Fruit fly (Drosophila melanogaster) whole organism, wandering third instar larva: ENCODE measurements around the gene lds.
A peak's percentile ranks its signal among the peaks of the same experiment; 100 is the strongest.

ENCODE experiments used
- Abd-B ChIP-seq: fragments of >200 bp; optimal IDR thresholded peaks from 2 replicates; lab custom pipeline; 2017; ENCODE audit warnings: missing biosample characterization, missing genetic modification characterization
- CG32264 ChIP-seq: fragments of 200-800 bp; sonication (Bioruptor generic); optimal IDR thresholded peaks from 2 replicates; lab custom pipeline; 2016; ENCODE audit warnings: missing biosample characterization, missing genetic modification characterization
- CG9705 ChIP-seq: fragments of 200-800 bp; sonication (Bioruptor generic); optimal IDR thresholded peaks from 2 replicates; lab custom pipeline; 2018; ENCODE audit warnings: missing biosample characterization, mild to moderate bottlenecking, missing genetic modification characterization
- CrebA ChIP-seq: fragments of 200-800 bp; sonication (Bioruptor generic); optimal IDR thresholded peaks from 2 replicates; lab custom pipeline; 2016; ENCODE audit warnings: missing biosample characterization, mild to moderate bottlenecking, missing genetic modification characterization, borderline replicate concordance
- Dif ChIP-seq: fragments of 200-275, 200-300 bp; sonication (Bioruptor generic); optimal IDR thresholded peaks from 2 replicates; lab custom pipeline; 2018; ENCODE audit warnings: missing biosample characterization, missing genetic modification characterization; ENCODE audit not compliant: partially characterized antibody
- GATAd ChIP-seq: sonication (Bioruptor generic); optimal IDR thresholded peaks from 2 replicates; lab custom pipeline; 2016; ENCODE audit warnings: missing biosample characterization, missing genetic modification characterization
- HLH106 ChIP-seq: fragments of 200-800 bp; optimal IDR thresholded peaks from 3 replicates; lab custom pipeline; 2019; ENCODE audit warnings: missing biosample characterization, mild to moderate bottlenecking, missing genetic modification characterization, moderate library complexity
- Hnf4 ChIP-seq: fragments of 200-800 bp; sonication (Bioruptor generic); optimal IDR thresholded peaks from 2 replicates; lab custom pipeline; 2016; ENCODE audit warnings: missing biosample characterization, mild to moderate bottlenecking, missing genetic modification characterization
- Hr78 ChIP-seq: fragments of >200 bp; optimal IDR thresholded peaks from 2 replicates; lab custom pipeline; 2017; ENCODE audit warnings: missing biosample characterization, missing genetic modification characterization
- Hr83 ChIP-seq: fragments of 200-300 bp; sonication (Bioruptor generic); optimal IDR thresholded peaks from 2 replicates; lab custom pipeline; 2016; ENCODE audit warnings: missing biosample characterization, mild to moderate bottlenecking, missing genetic modification characterization, moderate library complexity; ENCODE audit not compliant: poor library complexity, severe bottlenecking
- Jra ChIP-seq: sonication (Bioruptor generic); optimal IDR thresholded peaks from 2 replicates; lab custom pipeline; 2016; ENCODE audit warnings: missing biosample characterization, missing genetic modification characterization
- Mio ChIP-seq: sonication (Bioruptor generic); optimal IDR thresholded peaks from 2 replicates; lab custom pipeline; 2016; ENCODE audit warnings: missing biosample characterization, missing genetic modification characterization
- Myc ChIP-seq: fragments of >200 bp; optimal IDR thresholded peaks from 2 replicates; lab custom pipeline; 2017
- N ChIP-seq: fragments of >200 bp; optimal IDR thresholded peaks from 2 replicates; lab custom pipeline; 2018; ENCODE audit warnings: missing biosample characterization, missing external identifiers, missing genetic modification characterization
- OdsH ChIP-seq: fragments of 200-800 bp; sonication (Bioruptor generic); optimal IDR thresholded peaks from 2 replicates; lab custom pipeline; 2016; ENCODE audit warnings: missing biosample characterization, mild to moderate bottlenecking, missing genetic modification characterization
- Rel ChIP-seq, 2 experiments: fragments of 200-800 bp; sonication (Bioruptor generic) in 1 of 2; optimal IDR thresholded peaks; 2 replicates in 1 of 2; 3 replicates in 1 of 2; lab custom pipeline; 2016 to 2019; ENCODE audit warnings: mild to moderate bottlenecking in 2 of 2, missing biosample characterization in 2 of 2, missing genetic modification characterization in 2 of 2, moderate library complexity in 1 of 2
- Sp1 ChIP-seq: fragments of 200-800 bp; sonication (Bioruptor generic); optimal IDR thresholded peaks from 3 replicates; lab custom pipeline; 2019; ENCODE audit warnings: missing biosample characterization, mild to moderate bottlenecking, missing genetic modification characterization, moderate library complexity
- Vsx2 ChIP-seq: fragments of 200-300, 225-300 bp; sonication (Bioruptor generic); optimal IDR thresholded peaks from 2 replicates; lab custom pipeline; 2018; ENCODE audit warnings: missing biosample characterization, missing genetic modification characterization; ENCODE audit not compliant: partially characterized antibody
- br ChIP-seq: fragments of 200-800 bp; sonication (Bioruptor generic); optimal IDR thresholded peaks from 2 replicates; lab custom pipeline; 2016; ENCODE audit warnings: missing biosample characterization, missing genetic modification characterization
- brk ChIP-seq: fragments of 200-800 bp; sonication (Bioruptor generic); optimal IDR thresholded peaks from 2 replicates; lab custom pipeline; 2016; ENCODE audit warnings: missing biosample characterization, mild to moderate bottlenecking, missing genetic modification characterization
- dl ChIP-seq, 2 experiments: fragments of 175-275, 200-275 bp in 1 of 2; fragments of 200-275 bp in 1 of 2; sonication (Bioruptor generic); optimal IDR thresholded peaks; lab custom pipeline; 2018; ENCODE audit warnings: mild to moderate bottlenecking in 2 of 2, missing biosample characterization in 2 of 2, missing genetic modification characterization in 2 of 2, moderate library complexity in 2 of 2; ENCODE audit not compliant: partially characterized antibody in 2 of 2, insufficient read depth in 1 of 2
- dmrt93B ChIP-seq: fragments of 200-800 bp; sonication (Bioruptor generic); optimal IDR thresholded peaks from 2 replicates; lab custom pipeline; 2018; ENCODE audit warnings: missing biosample characterization, mild to moderate bottlenecking, missing genetic modification characterization
- dsf ChIP-seq: sonication (Bioruptor generic); optimal IDR thresholded peaks from 2 replicates; lab custom pipeline; 2016; ENCODE audit warnings: missing biosample characterization, missing genetic modification characterization, borderline replicate concordance
- ey ChIP-seq: fragments of 200-800 bp; sonication (Bioruptor generic); optimal IDR thresholded peaks from 2 replicates; lab custom pipeline; 2016; ENCODE audit warnings: missing biosample characterization, missing genetic modification characterization
- foxo ChIP-seq, 2 experiments: fragments of 200-800 bp; sonication (Bioruptor generic); optimal IDR thresholded peaks; 2 replicates in 1 of 2; 3 replicates in 1 of 2; lab custom pipeline; 2016 to 2017; ENCODE audit warnings: missing biosample characterization in 2 of 2, missing genetic modification characterization in 2 of 2
- fru ChIP-seq: fragments of 200-800 bp; sonication (Bioruptor generic); optimal IDR thresholded peaks from 3 replicates; lab custom pipeline; 2016; ENCODE audit warnings: missing biosample characterization, mild to moderate bottlenecking, missing genetic modification characterization
- h ChIP-seq: fragments of 200-800 bp; sonication (Bioruptor generic); optimal IDR thresholded peaks from 3 replicates; lab custom pipeline; 2016; ENCODE audit warnings: missing biosample characterization, mild to moderate bottlenecking, missing genetic modification characterization
- jim ChIP-seq: fragments of 175-275, 200-325 bp; sonication (Bioruptor generic); optimal IDR thresholded peaks from 2 replicates; lab custom pipeline; 2016; ENCODE audit warnings: missing biosample characterization, mild to moderate bottlenecking, missing genetic modification characterization
- lola ChIP-seq: fragments of >200 bp; optimal IDR thresholded peaks from 2 replicates; lab custom pipeline; 2017; ENCODE audit warnings: missing biosample characterization, missing genetic modification characterization
- pan ChIP-seq: fragments of >200 bp; optimal IDR thresholded peaks from 2 replicates; lab custom pipeline; 2017
- psq ChIP-seq: fragments of 200-800 bp; sonication (Bioruptor generic); optimal IDR thresholded peaks from 3 replicates; lab custom pipeline; 2017; ENCODE audit warnings: missing biosample characterization, mild to moderate bottlenecking, missing genetic modification characterization, moderate library complexity
- sv ChIP-seq: fragments of 200-800 bp; sonication (Bioruptor generic); optimal IDR thresholded peaks from 3 replicates; lab custom pipeline; 2016; ENCODE audit warnings: missing biosample characterization, missing genetic modification characterization
- tai ChIP-seq: sonication (Bioruptor generic); optimal IDR thresholded peaks from 2 replicates; lab custom pipeline; 2016; ENCODE audit warnings: missing biosample characterization, missing genetic modification characterization
- usp ChIP-seq: fragments of >200 bp; optimal IDR thresholded peaks from 2 replicates; lab custom pipeline; 2017; ENCODE audit warnings: missing biosample characterization, missing genetic modification characterization
- woc ChIP-seq: sonication (Bioruptor generic); optimal IDR thresholded peaks from 2 replicates; lab custom pipeline; 2016; ENCODE audit warnings: missing biosample characterization, mild to moderate bottlenecking, missing genetic modification characterization

lds gene

dm6 chr3R:7963495-7964132 lies 43.4 kb downstream of the lds start:
- TF ChIP-seq h = no peak
- peak; percentile 57 for TF ChIP-seq CrebA (GFP tag; lab: Kevin White, UChicago)
- TF ChIP-seq foxo (GFP tag; optimal IDR thresholded peaks at IDR 0.05; lab: Kevin White, UChicago) = no peak
- TF ChIP-seq GATAd = no peak
- TF ChIP-seq dl (GFP tag; optimal IDR thresholded peaks at IDR 0.05; lab: Kevin White, UChicago; ENCODE audit: insufficient read depth in 1 of 2, partially characterized antibody in 2 of 2) = peak; percentile 48 to 65
- TF ChIP-seq N (GFP tag; lab: Kevin White, UChicago) = peak; percentile 73
- no peak for TF ChIP-seq dsf
- TF ChIP-seq Dif (GFP tag; lab: Kevin White, UChicago) = peak; percentile 8
- no peak for TF ChIP-seq Rel (GFP tag; optimal IDR thresholded peaks at IDR 0.05; lab: Kevin White, UChicago)
- TF ChIP-seq Rel (tag; optimal IDR thresholded peaks at IDR 0.05; lab: Kevin White, UChicago) = peak; percentile 34
- TF ChIP-seq woc (GFP tag; lab: Kevin White, UChicago) = no peak
- TF ChIP-seq br (GFP tag; lab: Kevin White, UChicago) = no peak
- no peak for TF ChIP-seq fru (GFP tag; lab: Kevin White, UChicago)
- no peak for TF ChIP-seq Mio

DNA sequence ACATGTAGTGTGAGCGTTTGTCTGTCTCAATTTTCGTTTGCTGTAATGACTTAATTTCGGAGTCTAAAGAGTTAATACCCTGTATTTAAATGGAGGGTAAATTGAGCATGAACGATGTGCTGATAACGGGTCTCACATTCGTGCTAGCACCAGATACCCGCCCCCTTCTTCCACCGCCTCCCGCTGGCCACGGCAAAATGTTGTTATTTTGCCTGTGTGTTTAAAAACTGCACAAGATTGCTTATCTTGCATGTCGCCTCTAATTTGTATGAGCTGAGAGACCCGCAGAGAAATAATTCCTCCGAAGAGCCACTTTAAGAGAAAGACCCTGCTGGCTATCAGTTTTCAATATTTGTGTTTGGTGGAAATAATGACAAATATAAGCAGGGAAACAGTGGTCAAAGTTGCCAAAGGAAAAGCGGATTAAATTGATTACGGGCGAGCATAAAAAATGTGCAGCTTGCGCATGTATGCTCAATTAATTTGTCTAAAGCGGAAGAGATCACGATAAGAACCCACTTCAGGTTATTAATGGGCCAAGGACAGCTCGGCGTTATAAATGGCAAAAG lies 44.6 kb downstream of the lds start:
- TF ChIP-seq dmrt93B (no peak), psq (GFP tag; lab: Kevin White, UChicago) (peak; percentile 33), br (GFP tag; lab: Kevin White, UChicago) (peak; percentile 29), Dif (GFP tag; lab: Kevin White, UChicago) (peak; percentile 60), fru (GFP tag; lab: Kevin White, UChicago) (peak; percentile 23), HLH106 (tag; lab: Kevin White, UChicago) (no peak), brk (no peak)

DNA sequence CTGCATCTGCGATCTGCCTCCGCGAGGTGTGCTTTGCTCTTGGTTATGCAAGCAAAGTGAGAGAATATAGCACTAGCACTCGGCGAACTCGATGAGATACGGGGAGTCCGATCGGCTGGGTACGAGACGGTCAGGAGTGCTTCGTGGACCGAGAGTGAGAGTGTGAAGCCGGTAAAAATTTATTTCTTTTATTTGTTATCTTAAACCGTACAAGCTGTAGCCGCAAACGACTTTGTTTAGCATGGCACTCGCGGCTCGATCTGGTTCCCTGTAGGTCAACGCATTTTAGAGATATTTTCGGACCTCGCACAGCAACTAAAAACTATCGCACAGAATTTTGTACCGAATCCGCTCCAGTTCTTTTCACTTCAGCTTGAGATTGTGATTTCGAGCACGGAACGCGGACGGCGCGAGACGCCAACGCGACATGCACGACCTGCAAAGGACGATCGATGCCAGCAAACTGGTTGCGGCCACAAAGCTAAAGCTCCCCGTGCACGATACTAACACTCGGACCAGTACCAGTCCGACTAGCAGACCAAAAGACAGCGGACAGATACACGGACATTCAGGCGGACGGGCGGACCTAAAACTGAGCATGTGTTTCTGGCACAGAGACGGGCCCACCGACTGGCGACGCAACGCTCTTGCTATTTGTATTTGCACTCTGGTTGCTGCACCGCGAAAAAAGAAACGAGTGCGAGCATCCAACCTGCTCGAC lies 46.5 kb downstream of the lds start:
- no peak for TF ChIP-seq N (GFP tag; lab: Kevin White, UChicago)
- no peak for TF ChIP-seq foxo (GFP tag; optimal IDR thresholded peaks at IDR 0.05; lab: Kevin White, UChicago)
- TF ChIP-seq pan = no peak
- TF ChIP-seq GATAd = no peak
- TF ChIP-seq Rel (GFP tag; optimal IDR thresholded peaks at IDR 0.05; lab: Kevin White, UChicago) = no peak
- TF ChIP-seq Rel (tag; optimal IDR thresholded peaks at IDR 0.05; lab: Kevin White, UChicago) = no peak
- peak in 1 of 2 experiments; percentile 13 for TF ChIP-seq dl (GFP tag; optimal IDR thresholded peaks at IDR 0.05; lab: Kevin White, UChicago; ENCODE audit: insufficient read depth in 1 of 2, partially characterized antibody in 2 of 2)
- TF ChIP-seq Dif (GFP tag; lab: Kevin White, UChicago) = peak; percentile 77
- TF ChIP-seq Vsx2 = peak; percentile 62

dm6 chr3R:7967347-7967746 lies 47.1 kb downstream of the lds start, which contains the start of gene dsx:
Gene dsx (minus strand): TSS chr3R:7967408.
- TF ChIP-seq dmrt93B (peak; percentile 40), CG9705 (GFP tag; lab: Kevin White, UChicago) (peak; percentile 31), sv (GFP tag; lab: Kevin White, UChicago) (no peak), psq (GFP tag; lab: Kevin White, UChicago) (peak; percentile 24), woc (GFP tag; lab: Kevin White, UChicago) (peak; percentile 60), pan (no peak), Sp1 (GFP tag; lab: Kevin White, UChicago) (no peak)

DNA sequence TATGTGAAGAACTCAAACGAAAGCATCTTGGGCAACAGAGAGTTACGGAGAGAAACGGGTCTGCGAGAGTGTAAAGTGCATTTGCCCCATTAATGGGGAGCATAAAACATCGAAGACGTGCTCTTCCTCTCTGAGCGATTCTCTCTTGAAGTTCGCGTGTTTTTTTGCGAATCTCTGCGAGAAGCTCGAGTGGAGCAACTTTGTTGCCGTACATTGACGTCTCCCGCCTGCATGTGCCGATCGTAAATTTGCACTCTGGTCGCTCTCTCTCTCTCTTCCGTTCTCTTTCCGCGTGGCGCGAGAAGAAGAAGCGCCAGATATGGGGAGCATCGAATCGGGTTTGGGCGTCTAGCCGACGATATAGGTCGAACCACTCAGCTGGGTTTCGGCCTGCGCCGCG lies 47.6 kb downstream of the lds start:
- peak; percentile 82 for TF ChIP-seq Rel (GFP tag; optimal IDR thresholded peaks at IDR 0.05; lab: Kevin White, UChicago)
- no peak for TF ChIP-seq Rel (tag; optimal IDR thresholded peaks at IDR 0.05; lab: Kevin White, UChicago)
- TF ChIP-seq sv (GFP tag; lab: Kevin White, UChicago) = no peak
- TF ChIP-seq Dif (GFP tag; lab: Kevin White, UChicago) = peak; percentile 93
- TF ChIP-seq jim (GFP tag; lab: Kevin White, UChicago) = no peak
- peak; percentile 16 for TF ChIP-seq Hr83
- TF ChIP-seq dsf = no peak
- TF ChIP-seq Hnf4 = no peak
- no peak for TF ChIP-seq CG32264 (GFP tag; lab: Kevin White, UChicago)
- peak; percentile 52 for TF ChIP-seq Vsx2
- peak in 1 of 2 experiments; percentile 27 for TF ChIP-seq foxo (GFP tag; optimal IDR thresholded peaks at IDR 0.05; lab: Kevin White, UChicago)
- peak; percentile 34 for TF ChIP-seq woc (GFP tag; lab: Kevin White, UChicago)
- TF ChIP-seq CrebA (GFP tag; lab: Kevin White, UChicago) = peak; percentile 87
- no peak for TF ChIP-seq ey
- TF ChIP-seq dl (GFP tag; optimal IDR thresholded peaks at IDR 0.05; lab: Kevin White, UChicago; ENCODE audit: insufficient read depth in 1 of 2, partially characterized antibody in 2 of 2) = peak; percentile 87 to 93
- no peak for TF ChIP-seq Hr78 (GFP tag; lab: Kevin White, UChicago)
- TF ChIP-seq Abd-B (GFP tag; lab: Kevin White, UChicago) = no peak
- TF ChIP-seq usp = no peak
- peak; percentile 5 for TF ChIP-seq h
- TF ChIP-seq tai (GFP tag; lab: Kevin White, UChicago) = no peak
- TF ChIP-seq OdsH = no peak
- no peak for TF ChIP-seq Sp1 (GFP tag; lab: Kevin White, UChicago)
- no peak for TF ChIP-seq Myc (lab: Kevin White, UChicago)
- TF ChIP-seq Mio = no peak
- TF ChIP-seq lola (GFP tag; lab: Kevin White, UChicago) = no peak
- TF ChIP-seq Jra = no peak
